Worm (Caenorhabditis elegans): Measurements from ENCODE around the gene cyp-34A2.

Gene cyp-34A2

DNA sequence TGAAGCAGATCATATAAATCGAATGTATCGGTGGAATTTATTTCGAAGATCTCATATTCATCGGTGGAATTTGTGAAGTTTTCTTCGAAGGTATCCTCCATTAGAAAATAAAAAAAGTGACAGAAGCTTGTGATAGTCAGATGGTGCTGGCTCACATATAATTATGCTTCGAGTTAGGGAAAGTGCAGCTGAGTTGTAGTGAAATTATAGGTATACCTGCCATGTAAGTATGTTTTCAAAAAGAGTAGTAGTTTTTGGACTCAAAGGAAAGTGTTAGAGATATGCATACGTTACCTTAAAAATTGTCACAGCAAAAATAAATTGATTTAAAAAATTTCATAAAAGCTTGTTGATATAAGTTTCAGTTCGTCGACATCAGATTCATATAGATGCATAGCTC lies 50.7 kb downstream of the cyp-34A2 start, which contains the start of gene srw-11 (continued):
- TF ChIP-seq aha-1 (tag; optimal IDR thresholded peaks at IDR 0.05) (no peak), Y116A8C.19 (tag; optimal IDR thresholded peaks at IDR 0.05; ENCODE audit: borderline replicate concordance) (no peak)
